Fruit fly (Drosophila melanogaster) whole organism, embryonic: Measurements from ENCODE around the gene CG10283.

ENCODE experiments used
- Adf1 ChIP-seq: fragments of 200-800 bp; sonication (Bioruptor generic); IDR thresholded peaks from 2 replicates; pipeline ENCODE4 v1.3.6; 2022; ENCODE audit warnings: missing biosample characterization, missing genetic modification characterization
- B-H1 ChIP-seq: fragments of 200-800 bp; sonication (Bioruptor generic); IDR thresholded peaks from 3 replicates; pipeline ENCODE4 v1.3.6; 2022; ENCODE audit warnings: missing biosample characterization, missing genetic modification characterization
- BEAF-32 ChIP-seq: fragments of 200-800 bp; sonication (Bioruptor generic); optimal IDR thresholded peaks from 3 replicates; lab custom pipeline; 2017; ENCODE audit warnings: missing biosample characterization, missing genetic modification characterization, mild to moderate bottlenecking, moderate library complexity, missing genetic modification reagents
- Bdp1 ChIP-seq: fragments of 200-800 bp; sonication (Bioruptor generic); optimal IDR thresholded peaks from 3 replicates; lab custom pipeline; 2016; ENCODE audit warnings: missing biosample characterization, missing genetic modification characterization
- CG10209 ChIP-seq: fragments of 200-800 bp; sonication (Bioruptor generic); optimal IDR thresholded peaks from 3 replicates; lab custom pipeline; 2017; ENCODE audit warnings: missing biosample characterization, mild to moderate bottlenecking, missing genetic modification characterization, missing genetic modification reagents
- CG10462 ChIP-seq: fragments of 200-800 bp; sonication (Bioruptor generic); optimal IDR thresholded peaks from 2 replicates; lab custom pipeline; 2016; ENCODE audit warnings: missing biosample characterization, missing genetic modification characterization
- CG10543 ChIP-seq: fragments of 200-800 bp; sonication (Bioruptor generic); optimal IDR thresholded peaks from 3 replicates; lab custom pipeline; 2017; ENCODE audit warnings: missing biosample characterization, mild to moderate bottlenecking, missing genetic modification characterization, moderate library complexity
- CG10565 ChIP-seq: fragments of 200-800 bp; sonication (Bioruptor generic); optimal IDR thresholded peaks from 3 replicates; lab custom pipeline; 2016; ENCODE audit warnings: missing biosample characterization, mild to moderate bottlenecking, missing genetic modification characterization
- CG12659 ChIP-seq: fragments of 200-800 bp; sonication (Bioruptor generic); optimal IDR thresholded peaks from 3 replicates; lab custom pipeline; 2017; ENCODE audit warnings: mild to moderate bottlenecking, missing biosample characterization, missing genetic modification reagents, missing genetic modification characterization
- CG14965 ChIP-seq: fragments of 200-800 bp; sonication (Bioruptor generic); optimal IDR thresholded peaks from 2 replicates; lab custom pipeline; 2016; ENCODE audit warnings: missing biosample characterization, missing genetic modification characterization, borderline replicate concordance
- CG1647 ChIP-seq: fragments of 200-800 bp; sonication (Bioruptor generic); optimal IDR thresholded peaks from 3 replicates; lab custom pipeline; 2016; ENCODE audit warnings: missing biosample characterization, missing genetic modification characterization
- CG17328 ChIP-seq: fragments of 200-800 bp; sonication (Bioruptor generic); IDR thresholded peaks from 2 replicates; pipeline ENCODE4 v1.3.6; 2022; ENCODE audit warnings: missing biosample characterization, missing genetic modification characterization
- CG2116 ChIP-seq: fragments of 200-800 bp; sonication (Bioruptor generic); optimal IDR thresholded peaks from 3 replicates; lab custom pipeline; 2018; ENCODE audit warnings: missing biosample characterization, mild to moderate bottlenecking, missing genetic modification characterization
- CG31365 ChIP-seq: fragments of 200-800 bp; sonication (Bioruptor generic); optimal IDR thresholded peaks from 2 replicates; lab custom pipeline; 2018; ENCODE audit warnings: missing biosample characterization, mild to moderate bottlenecking, missing genetic modification characterization
- CG42726 ChIP-seq: fragments of 200-800 bp; sonication (Bioruptor generic); IDR thresholded peaks from 2 replicates; pipeline ENCODE4 v1.3.6; 2022; ENCODE audit warnings: missing biosample characterization, missing genetic modification characterization; ENCODE audit not compliant: partially characterized antibody
- CG4617 ChIP-seq: fragments of 200-800 bp; sonication (Bioruptor generic); optimal IDR thresholded peaks from 3 replicates; lab custom pipeline; 2016; ENCODE audit warnings: missing biosample characterization, missing genetic modification characterization, borderline replicate concordance
- CG5953 ChIP-seq: fragments of 200-800 bp; sonication (Bioruptor generic); IDR thresholded peaks from 2 replicates; pipeline ENCODE4 v1.3.6; 2022; ENCODE audit warnings: missing biosample characterization, missing genetic modification characterization
- CG6175 ChIP-seq: fragments of 200-800 bp; sonication (Bioruptor generic); IDR thresholded peaks from 3 replicates; pipeline ENCODE4 v1.3.6; 2022; ENCODE audit warnings: missing biosample characterization, missing genetic modification characterization
- CG6765 ChIP-seq: fragments of 200-800 bp; sonication (Bioruptor generic); optimal IDR thresholded peaks from 3 replicates; lab custom pipeline; 2017; ENCODE audit warnings: missing biosample characterization, mild to moderate bottlenecking, missing genetic modification characterization
- Dad ChIP-seq: fragments of 200-800 bp; sonication (Bioruptor generic); optimal IDR thresholded peaks from 3 replicates; lab custom pipeline; 2016; ENCODE audit warnings: missing biosample characterization, missing genetic modification characterization
- Dll ChIP-seq: fragments of 200-800 bp; sonication (Bioruptor generic); IDR thresholded peaks from 4 replicates; pipeline ENCODE4 v1.3.6; 2022; ENCODE audit warnings: missing biosample characterization, missing genetic modification characterization; ENCODE audit not compliant: partially characterized antibody
- Dref ChIP-seq: fragments of 200-800 bp; sonication (Bioruptor generic); IDR thresholded peaks from 2 replicates; pipeline ENCODE4 v1.3.6; 2022; ENCODE audit warnings: missing biosample characterization, missing genetic modification characterization
- Ets97D ChIP-seq: fragments of 200-800 bp; sonication (Bioruptor generic); optimal IDR thresholded peaks from 3 replicates; lab custom pipeline; 2016; ENCODE audit warnings: missing biosample characterization, missing genetic modification characterization
- Max ChIP-seq: fragments of 200-800 bp; sonication (Bioruptor generic); optimal IDR thresholded peaks from 2 replicates; lab custom pipeline; 2016; ENCODE audit warnings: missing biosample characterization, mild to moderate bottlenecking, missing genetic modification characterization
- NK7.1 ChIP-seq: fragments of 200-800 bp; sonication (Bioruptor generic); optimal IDR thresholded peaks from 3 replicates; lab custom pipeline; 2016; ENCODE audit warnings: missing biosample characterization, missing genetic modification characterization
- NfI ChIP-seq: fragments of 200-800 bp; sonication (Bioruptor generic); optimal IDR thresholded peaks from 3 replicates; lab custom pipeline; 2018; ENCODE audit warnings: missing biosample characterization, mild to moderate bottlenecking, missing genetic modification characterization, moderate library complexity
- Spps ChIP-seq: fragments of 200-800 bp; sonication (Bioruptor generic); optimal IDR thresholded peaks from 2 replicates; lab custom pipeline; 2018; ENCODE audit warnings: missing biosample characterization, mild to moderate bottlenecking, missing genetic modification characterization
- Sry-δ ChIP-seq: fragments of 200-800 bp; sonication (Bioruptor generic); optimal IDR thresholded peaks from 2 replicates; lab custom pipeline; 2016; ENCODE audit warnings: missing biosample characterization, missing genetic modification characterization
- TFAM ChIP-seq: fragments of 200-800 bp; sonication (Bioruptor generic); optimal IDR thresholded peaks from 2 replicates; lab custom pipeline; 2017; ENCODE audit warnings: missing biosample characterization, missing genetic modification characterization, inconsistent platforms
- Vsx1 ChIP-seq: fragments of 200-800 bp; sonication (Bioruptor generic); optimal IDR thresholded peaks from 2 replicates; lab custom pipeline; 2017; ENCODE audit warnings: missing biosample characterization, mild to moderate bottlenecking, missing genetic modification characterization, missing genetic modification reagents
- abd-A ChIP-seq: fragments of 200-800 bp; sonication (Bioruptor generic); optimal IDR thresholded peaks from 3 replicates; lab custom pipeline; 2019; ENCODE audit warnings: missing biosample characterization, mild to moderate bottlenecking, missing genetic modification characterization, moderate library complexity
- ash1 ChIP-seq: fragments of 200-800 bp; sonication (Bioruptor generic); optimal IDR thresholded peaks from 2 replicates; lab custom pipeline; 2018; ENCODE audit warnings: missing biosample characterization, mild to moderate bottlenecking, missing genetic modification characterization
- bigmax ChIP-seq: fragments of 200-800 bp; sonication (Bioruptor generic); optimal IDR thresholded peaks from 2 replicates; lab custom pipeline; 2018; ENCODE audit warnings: missing biosample characterization, mild to moderate bottlenecking, missing genetic modification characterization
- cad ChIP-seq: fragments of >200 bp; optimal IDR thresholded peaks from 2 replicates; lab custom pipeline; 2017; ENCODE audit warnings: missing biosample characterization, missing genetic modification characterization
- ci ChIP-seq: fragments of 200-800 bp; sonication (Bioruptor generic); IDR thresholded peaks from 3 replicates; pipeline ENCODE4 v1.3.6; 2022; ENCODE audit warnings: missing biosample characterization, missing genetic modification characterization
- corto ChIP-seq: fragments of 200-800 bp; sonication (Bioruptor generic); optimal IDR thresholded peaks from 2 replicates; lab custom pipeline; 2016; ENCODE audit warnings: missing biosample characterization, mild to moderate bottlenecking, missing genetic modification characterization, moderate library complexity
- cwo ChIP-seq: fragments of 200-800 bp; sonication (Bioruptor generic); optimal IDR thresholded peaks from 3 replicates; lab custom pipeline; 2017; ENCODE audit warnings: missing biosample characterization, missing genetic modification characterization, mild to moderate bottlenecking, moderate library complexity, missing genetic modification reagents
- danr ChIP-seq: fragments of 200-800 bp; sonication (Bioruptor generic); IDR thresholded peaks from 2 replicates; pipeline ENCODE4 v1.3.6; 2022; ENCODE audit warnings: missing biosample characterization, missing genetic modification characterization
- en ChIP-seq: fragments of 200-800 bp; sonication (Bioruptor generic); optimal IDR thresholded peaks from 2 replicates; lab custom pipeline; 2016; ENCODE audit warnings: missing biosample characterization, missing genetic modification characterization
- gcm2 ChIP-seq: fragments of 200-800 bp; sonication (Bioruptor generic); optimal IDR thresholded peaks from 2 replicates; lab custom pipeline; 2016; ENCODE audit warnings: missing biosample characterization, missing genetic modification characterization
- inv ChIP-seq: fragments of 200-800 bp; sonication (Bioruptor generic); IDR thresholded peaks from 2 replicates; pipeline ENCODE4 v1.3.6; 2022; ENCODE audit warnings: missing biosample characterization, missing genetic modification characterization; ENCODE audit not compliant: partially characterized antibody
- kah ChIP-seq: fragments of 200-800 bp; sonication (Bioruptor generic); optimal IDR thresholded peaks from 2 replicates; lab custom pipeline; 2018; ENCODE audit warnings: missing biosample characterization, mild to moderate bottlenecking, missing genetic modification characterization
- nau ChIP-seq: fragments of 200-800 bp; sonication (Bioruptor generic); optimal IDR thresholded peaks from 3 replicates; lab custom pipeline; 2017; ENCODE audit warnings: missing biosample characterization, mild to moderate bottlenecking, missing genetic modification characterization, missing genetic modification reagents
- nerfin-1 ChIP-seq: fragments of 200-800 bp; sonication (Bioruptor generic); optimal IDR thresholded peaks from 3 replicates; lab custom pipeline; 2019; ENCODE audit warnings: missing biosample characterization, mild to moderate bottlenecking, missing genetic modification characterization, moderate library complexity
- nom ChIP-seq: fragments of 200-800 bp; sonication (Bioruptor generic); optimal IDR thresholded peaks from 2 replicates; lab custom pipeline; 2017; ENCODE audit warnings: missing biosample characterization, missing genetic modification characterization, mild to moderate bottlenecking, moderate library complexity, missing genetic modification reagents
- psq ChIP-seq: fragments of 200-800 bp; sonication (Bioruptor generic); optimal IDR thresholded peaks from 2 replicates; lab custom pipeline; 2017; ENCODE audit warnings: missing biosample characterization, missing genetic modification characterization
- run ChIP-seq: fragments of 200-800 bp; sonication (Bioruptor generic); optimal IDR thresholded peaks from 3 replicates; lab custom pipeline; 2018; ENCODE audit warnings: missing biosample characterization, mild to moderate bottlenecking, missing genetic modification characterization
- sd ChIP-seq: fragments of 200-800 bp; sonication (Bioruptor generic); optimal IDR thresholded peaks from 3 replicates; lab custom pipeline; 2018; ENCODE audit warnings: missing biosample characterization, mild to moderate bottlenecking, missing genetic modification characterization, moderate library complexity
- sr ChIP-seq: fragments of 200-800 bp; sonication (Bioruptor generic); IDR thresholded peaks from 3 replicates; pipeline ENCODE4 v1.3.6; 2022; ENCODE audit warnings: missing biosample characterization, missing genetic modification characterization
- trh ChIP-seq: fragments of 200-800 bp; sonication (Bioruptor generic); optimal IDR thresholded peaks from 2 replicates; lab custom pipeline; 2016; ENCODE audit warnings: missing biosample characterization, missing genetic modification characterization
- ttk ChIP-seq: fragments of 200-800 bp; sonication (Bioruptor generic); IDR thresholded peaks from 2 replicates; pipeline ENCODE4 v2.1.2; 2022; ENCODE audit warnings: missing biosample characterization, missing genetic modification characterization

CG10283 gene

DNA sequence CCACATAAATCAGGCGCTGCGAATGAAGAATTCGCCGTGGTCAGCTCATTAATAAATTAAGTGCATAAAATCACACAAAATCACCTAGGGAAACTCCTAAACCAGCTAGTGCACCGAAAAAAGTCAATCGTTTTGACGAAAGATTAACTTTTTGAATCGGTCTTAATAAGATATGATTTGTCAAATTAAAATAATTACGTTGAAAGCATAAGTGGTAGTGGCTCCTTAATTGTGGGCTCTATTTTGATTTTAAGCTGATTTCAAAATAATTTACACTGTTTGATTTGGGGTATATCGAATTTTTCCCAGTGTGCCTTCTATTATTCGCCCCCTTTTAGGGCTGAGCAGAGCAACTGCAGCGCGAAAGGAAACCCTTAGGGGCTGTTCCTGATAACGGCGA lies 21.2 kb upstream of the CG10283 start (continued):
- no peak for TF ChIP-seq run (tag; lab: Kevin White, UChicago)
- no peak for TF ChIP-seq trh (GFP tag; lab: Kevin White, UChicago)
- TF ChIP-seq CG10462: peak; percentile 2
- TF ChIP-seq nom (GFP tag; lab: Kevin White, UChicago): no peak
- no peak for TF ChIP-seq inv (GFP tag; lab: Robert Waterston, UW)
- no peak for TF ChIP-seq TFAM (GFP tag; lab: Kevin White, UChicago)
- no peak for TF ChIP-seq Sry-δ (GFP tag; lab: Kevin White, UChicago)
- TF ChIP-seq CG10543 (GFP tag; lab: Kevin White, UChicago): no peak
- no peak for TF ChIP-seq CG10565
- no peak for TF ChIP-seq Max (GFP tag; lab: Kevin White, UChicago)
- peak; percentile 15 for TF ChIP-seq CG10209 (GFP tag; lab: Kevin White, UChicago)
- TF ChIP-seq Dll (GFP tag; lab: Robert Waterston, UW): no peak
- TF ChIP-seq cad (GFP tag; lab: Kevin White, UChicago): no peak
- no peak for TF ChIP-seq sd (tag; lab: Kevin White, UChicago)
- no peak for TF ChIP-seq CG6765 (GFP tag; lab: Kevin White, UChicago)
- TF ChIP-seq danr: no peak
- no peak for TF ChIP-seq gcm2 (GFP tag; lab: Kevin White, UChicago)
- TF ChIP-seq CG4617 (GFP tag; lab: Kevin White, UChicago): no peak
- no peak for TF ChIP-seq CG14965 (GFP tag; lab: Kevin White, UChicago)
- TF ChIP-seq Dad: no peak
- no peak for TF ChIP-seq CG31365 (tag; lab: Kevin White, UChicago)
- TF ChIP-seq ttk (GFP tag; lab: Robert Waterston, UW): no peak
- TF ChIP-seq CG42726: no peak
- no peak for TF ChIP-seq kah (GFP tag; lab: Kevin White, UChicago)
- TF ChIP-seq CG5953 (GFP tag; lab: Robert Waterston, UW): no peak
- no peak for TF ChIP-seq nerfin-1 (tag; lab: Kevin White, UChicago)
- TF ChIP-seq NK7.1 (GFP tag; lab: Kevin White, UChicago): no peak
- no peak for TF ChIP-seq BEAF-32 (GFP tag; lab: Kevin White, UChicago)
- TF ChIP-seq nau (GFP tag; lab: Kevin White, UChicago): no peak
- no peak for TF ChIP-seq Bdp1 (GFP tag; lab: Kevin White, UChicago)
- no peak for TF ChIP-seq ash1
- no peak for TF ChIP-seq CG6175
- no peak for TF ChIP-seq CG1647 (GFP tag; lab: Kevin White, UChicago)
- TF ChIP-seq NfI (GFP tag; lab: Kevin White, UChicago): no peak
- TF ChIP-seq ci: no peak
- no peak for TF ChIP-seq CG12659 (GFP tag; lab: Kevin White, UChicago)
- TF ChIP-seq Ets97D (GFP tag; lab: Kevin White, UChicago): no peak
- no peak for TF ChIP-seq corto (GFP tag; lab: Kevin White, UChicago)
- TF ChIP-seq bigmax: no peak
- no peak for TF ChIP-seq abd-A (tag; lab: Kevin White, UChicago)
- no peak for TF ChIP-seq Vsx1 (GFP tag; lab: Kevin White, UChicago)
- TF ChIP-seq Adf1 (GFP tag; lab: Robert Waterston, UW): no peak
- no peak for TF ChIP-seq cwo
- no peak for TF ChIP-seq B-H1 (GFP tag; lab: Robert Waterston, UW)
- no peak for TF ChIP-seq sr (GFP tag; lab: Robert Waterston, UW)
- peak; percentile 7 for TF ChIP-seq en (GFP tag; lab: Kevin White, UChicago)
- peak; percentile 0 for TF ChIP-seq Spps (tag; lab: Kevin White, UChicago)
- TF ChIP-seq Dref (GFP tag; lab: Robert Waterston, UW): no peak
- no peak for TF ChIP-seq psq (GFP tag; lab: Kevin White, UChicago)
- TF ChIP-seq CG17328 (GFP tag; lab: Robert Waterston, UW): peak; percentile 53
- no peak for TF ChIP-seq CG2116 (GFP tag; lab: Kevin White, UChicago)
